Worm (Caenorhabditis elegans) whole organism, L1 larva: ENCODE results near the gene fbxa-135.

Experiments
- C04F5.9 ChIP-seq: sonication (generic microtip); optimal IDR thresholded peaks from 2 replicates; lab custom pipeline; 2016; ENCODE audit warnings: missing genetic modification characterization, missing compliant biosample characterization
- C34B4.2 ChIP-seq: sonication (generic microtip); optimal IDR thresholded peaks from 2 replicates; lab custom pipeline; 2017; ENCODE audit warnings: mild to moderate bottlenecking, missing genetic modification characterization, missing compliant biosample characterization
- F16B12.6 ChIP-seq: fragments of 150-350 bp; optimal IDR thresholded peaks from 2 replicates; lab custom pipeline; 2014; ENCODE audit warnings: missing biosample characterization, missing genetic modification characterization
- aha-1 ChIP-seq: fragments of 150-350 bp; optimal IDR thresholded peaks from 2 replicates; lab custom pipeline; 2014; ENCODE audit warnings: missing biosample characterization, missing genetic modification characterization
- ceh-8 ChIP-seq: fragments of 200-800 bp; sonication (Bioruptor generic); optimal IDR thresholded peaks from 2 replicates; lab custom pipeline; 2018; ENCODE audit warnings: mild to moderate bottlenecking, missing genetic modification characterization, moderate library complexity, missing compliant biosample characterization
- ces-1 ChIP-seq: fragments of 150-350 bp; optimal IDR thresholded peaks from 2 replicates; lab custom pipeline; 2014; ENCODE audit warnings: missing biosample characterization, missing genetic modification reagents, missing genetic modification characterization
- dpl-1 ChIP-seq, 3 experiments: fragments of 150-350 bp in 2 of 3; sonication (generic microtip) in 1 of 3; optimal IDR thresholded peaks; 2 replicates each; lab custom pipeline; 2014 to 2017; ENCODE audit warnings: missing biosample characterization in 3 of 3, missing genetic modification characterization in 3 of 3, missing genetic modification reagents in 3 of 3
- dsc-1 ChIP-seq: sonication (generic microtip); optimal IDR thresholded peaks from 2 replicates; lab custom pipeline; 2016; ENCODE audit warnings: mild to moderate bottlenecking, missing genetic modification characterization, missing compliant biosample characterization
- fkh-4 ChIP-seq: sonication (generic microtip); optimal IDR thresholded peaks from 2 replicates; lab custom pipeline; 2016; ENCODE audit warnings: missing compliant biosample characterization, missing genetic modification characterization, borderline replicate concordance
- fkh-8 ChIP-seq: sonication (generic microtip); optimal IDR thresholded peaks from 2 replicates; lab custom pipeline; 2016; ENCODE audit warnings: mild to moderate bottlenecking, missing genetic modification characterization, missing compliant biosample characterization
- hlh-17 ChIP-seq: fragments of 200-800 bp; sonication (Bioruptor generic); optimal IDR thresholded peaks from 2 replicates; lab custom pipeline; 2018; ENCODE audit warnings: missing genetic modification characterization, mild to moderate bottlenecking, missing compliant biosample characterization, moderate library complexity, borderline replicate concordance
- hlh-4 ChIP-seq: sonication (generic microtip); optimal IDR thresholded peaks from 2 replicates; lab custom pipeline; 2016; ENCODE audit warnings: mild to moderate bottlenecking, missing genetic modification characterization, missing compliant biosample characterization
- irx-1 ChIP-seq: sonication (generic microtip); optimal IDR thresholded peaks from 2 replicates; lab custom pipeline; 2016; ENCODE audit warnings: missing genetic modification characterization, missing compliant biosample characterization
- isw-1 ChIP-seq: fragments of 200-800 bp; sonication (Bioruptor generic); IDR thresholded peaks from 2 replicates; pipeline ENCODE4 v1.3.6; 2022; ENCODE audit warnings: missing genetic modification characterization, missing compliant biosample characterization
- lin-13 ChIP-seq: fragments of 150-350 bp; optimal IDR thresholded peaks from 2 replicates; lab custom pipeline; 2014; ENCODE audit warnings: missing biosample characterization, missing genetic modification reagents, missing genetic modification characterization
- mab-9 ChIP-seq: fragments of 200-800 bp; sonication (Bioruptor generic); IDR thresholded peaks from 2 replicates; pipeline ENCODE4 v1.3.6; 2022; ENCODE audit warnings: missing genetic modification reagents, missing genetic modification characterization, missing compliant biosample characterization
- mdl-1 ChIP-seq, 2 experiments: fragments of 150-350 bp; optimal IDR thresholded peaks; 2 replicates each; lab custom pipeline; 2014 to 2017; ENCODE audit warnings: missing biosample characterization in 2 of 2, missing genetic modification characterization in 2 of 2, inconsistent platforms in 1 of 2
- mef-2 ChIP-seq: fragments of 150-350 bp; optimal IDR thresholded peaks from 2 replicates; lab custom pipeline; 2014; ENCODE audit warnings: missing biosample characterization, missing genetic modification characterization
- nhr-19 ChIP-seq: fragments of 200-800 bp; sonication (Bioruptor generic); conservative IDR thresholded peaks from 2 replicates; pipeline ENCODE4 v1.3.6; 2022; ENCODE audit warnings: missing genetic modification characterization, missing compliant biosample characterization
- nhr-237 ChIP-seq: fragments of 150-350 bp; optimal IDR thresholded peaks from 2 replicates; lab custom pipeline; 2014; ENCODE audit warnings: missing biosample characterization, missing genetic modification characterization
- nhr-85 ChIP-seq: sonication (generic microtip); peaks from one replicate; lab custom pipeline; 2016; ENCODE audit warnings: missing genetic modification characterization, inconsistent platforms, missing compliant biosample characterization
- pag-3 ChIP-seq: sonication (generic microtip); optimal IDR thresholded peaks from 2 replicates; lab custom pipeline; 2017; ENCODE audit warnings: missing genetic modification characterization, mild to moderate bottlenecking, missing compliant biosample characterization, antibody characterized with exemption, borderline replicate concordance; ENCODE audit not compliant: insufficient read depth
- pax-3 ChIP-seq: fragments of 200-800 bp; sonication (Bioruptor generic); optimal IDR thresholded peaks from 2 replicates; lab custom pipeline; 2018; ENCODE audit warnings: mild to moderate bottlenecking, missing genetic modification characterization, moderate library complexity, missing compliant biosample characterization
- pqm-1 ChIP-seq: sonication (generic microtip); optimal IDR thresholded peaks from 3 replicates; lab custom pipeline; 2017; ENCODE audit warnings: missing biosample characterization, missing genetic modification characterization
- rnt-1 ChIP-seq: sonication (generic microtip); optimal IDR thresholded peaks from 2 replicates; lab custom pipeline; 2016; ENCODE audit warnings: mild to moderate bottlenecking, missing genetic modification characterization, moderate library complexity, missing compliant biosample characterization
- skn-1 ChIP-seq: fragments of 150-350 bp; optimal IDR thresholded peaks from 2 replicates; lab custom pipeline; 2014; ENCODE audit warnings: missing biosample characterization, missing genetic modification characterization
- snpc-4 ChIP-seq: fragments of 150-350 bp; optimal IDR thresholded peaks from 2 replicates; lab custom pipeline; 2014; ENCODE audit warnings: missing biosample characterization, missing genetic modification characterization
- sox-4 ChIP-seq: sonication (generic microtip); optimal IDR thresholded peaks from 2 replicates; lab custom pipeline; 2016; ENCODE audit warnings: missing genetic modification characterization, missing compliant biosample characterization
- sptf-1 ChIP-seq: fragments of 150-350 bp; optimal IDR thresholded peaks from 2 replicates; lab custom pipeline; 2014; ENCODE audit warnings: missing biosample characterization, missing genetic modification characterization
- swsn-7 ChIP-seq: sonication (generic microtip); optimal IDR thresholded peaks from 2 replicates; lab custom pipeline; 2016; ENCODE audit warnings: missing genetic modification characterization, missing compliant biosample characterization
- tlp-1 ChIP-seq: fragments of 150-350 bp; optimal IDR thresholded peaks from 2 replicates; lab custom pipeline; 2014; ENCODE audit warnings: missing biosample characterization, missing genetic modification characterization
- unc-62 ChIP-seq: fragments of 150-350 bp; optimal IDR thresholded peaks from 2 replicates; lab custom pipeline; 2014; ENCODE audit warnings: missing biosample characterization, missing genetic modification reagents, missing genetic modification characterization
- vab-15 ChIP-seq: sonication (generic microtip); optimal IDR thresholded peaks from 2 replicates; lab custom pipeline; 2017; ENCODE audit warnings: missing genotype, mild to moderate bottlenecking, missing genetic modification characterization, missing compliant biosample characterization
- zip-4 ChIP-seq: fragments of 200-800 bp; sonication (Bioruptor generic); optimal IDR thresholded peaks from 2 replicates; lab custom pipeline; 2018; ENCODE audit warnings: mild to moderate bottlenecking, missing genetic modification characterization, moderate library complexity, missing compliant biosample characterization
- ztf-11 ChIP-seq, 2 experiments: sonication (generic microtip); optimal IDR thresholded peaks; 2 replicates each; lab custom pipeline; 2016 to 2017; ENCODE audit warnings: missing genetic modification characterization in 2 of 2, missing biosample characterization in 1 of 2, missing compliant biosample characterization in 1 of 2
- ztf-4 ChIP-seq: fragments of 150-350 bp; optimal IDR thresholded peaks from 2 replicates; lab custom pipeline; 2014; ENCODE audit warnings: missing biosample characterization, missing genetic modification characterization

fbxa-135 gene

ce11 chrV:15369707-15370106 lies 32.4 kb upstream of the fbxa-135 start, which contains the start of gene nhr-269:
TSS of gene nhr-269 (minus strand) at chrV:15369807.
- TF ChIP-seq irx-1, result no peak
- TF ChIP-seq snpc-4 (tag; lab: Kevin White, UChicago), result no peak
- no peak for TF ChIP-seq tlp-1
- no peak for TF ChIP-seq C04F5.9
- TF ChIP-seq dsc-1 (tag; lab: Kevin White, UChicago), result no peak
- TF ChIP-seq ztf-11 (tag; optimal IDR thresholded peaks at IDR 0.05; lab: Kevin White, UChicago), result no peak
- no peak for TF ChIP-seq pax-3 (tag; lab: Kevin White, UChicago)
- TF ChIP-seq C34B4.2 (tag; lab: Kevin White, UChicago), result no peak
- TF ChIP-seq unc-62 (GFP tag; lab: Kevin White, UChicago), result no peak
- no peak for TF ChIP-seq dpl-1 (GFP tag; optimal IDR thresholded peaks at IDR 0.05; lab: Kevin White, UChicago)
- no peak for TF ChIP-seq vab-15 (tag; lab: Kevin White, UChicago)
- TF ChIP-seq skn-1 (tag; lab: Kevin White, UChicago), result no peak
- TF ChIP-seq nhr-237 (tag; lab: Kevin White, UChicago), result no peak
- no peak for TF ChIP-seq sox-4
- TF ChIP-seq, all 84 proteins: peak for 0

ce11 chrV:15376223-15376622 lies 25.8 kb upstream of the fbxa-135 start, which contains the start of gene srh-52:
TSS of gene srh-52 (minus strand) at chrV:15376323.
- TF ChIP-seq mef-2 (tag; lab: Kevin White, UChicago), result no peak
- no peak for TF ChIP-seq lin-13

- TF ChIP-seq snpc-4 (tag; lab: Kevin White, UChicago) (no peak), pag-3 (tag; lab: Kevin White, UChicago) (no peak), tlp-1 (no peak), sptf-1 (tag; lab: Kevin White, UChicago) (no peak), isw-1 (GFP tag; lab: Robert Waterston, UW) (no peak), nhr-85 (tag; lab: Kevin White, UChicago) (no peak), nhr-19 (GFP tag; lab: Robert Waterston, UW) (no peak), mab-9 (GFP tag; lab: Robert Waterston, UW) (no peak), ztf-11 (tag; optimal IDR thresholded peaks at IDR 0.05; lab: Kevin White, UChicago) (no peak), zip-4 (GFP tag; lab: Kevin White, UChicago) (no peak)
Observed at ce11 chrV:15377903-15378302, 24.2 kb upstream of the fbxa-135 start, which contains the start of gene srh-122. TSS of gene srh-122 (minus strand) at chrV:15378003.

- TF ChIP-seq ceh-8 (no peak), aha-1 (no peak), fkh-8 (tag; lab: Kevin White, UChicago) (no peak), ces-1 (GFP tag; lab: Kevin White, UChicago) (no peak), nhr-19 (GFP tag; lab: Robert Waterston, UW) (no peak), sox-4 (no peak), tlp-1 (no peak), swsn-7 (tag; lab: Kevin White, UChicago) (no peak), pqm-1 (tag; lab: Kevin White, UChicago) (no peak), ztf-4 (tag; lab: Kevin White, UChicago) (no peak), nhr-85 (tag; lab: Kevin White, UChicago) (no peak), fkh-4 (tag; lab: Kevin White, UChicago) (no peak), mdl-1 (tag; optimal IDR thresholded peaks at IDR 0.05; lab: Kevin White, UChicago) (no peak), hlh-17 (GFP tag; lab: Kevin White, UChicago) (no peak), mab-9 (GFP tag; lab: Robert Waterston, UW) (no peak), F16B12.6 (tag; lab: Kevin White, UChicago) (no peak), hlh-4 (tag; lab: Kevin White, UChicago) (no peak), rnt-1 (no peak)
Observed at ce11 chrV:15379817-15380216, 22.2 kb upstream of the fbxa-135 start, which contains the start of gene srh-251. TSS of gene srh-251 (minus strand) at chrV:15379917.
